Fruit fly (Drosophila melanogaster) whole organism, wandering third instar larva: ENCODE data around the gene Cyp4ac2.
A peak's percentile ranks its signal among the peaks of the same experiment; 100 is the strongest.

Source experiments
- Abd-B ChIP-seq: fragments of >200 bp; optimal IDR thresholded peaks from 2 replicates; lab custom pipeline; 2017; ENCODE audit warnings: missing biosample characterization, missing genetic modification characterization
- CG32264 ChIP-seq: fragments of 200-800 bp; sonication (Bioruptor generic); optimal IDR thresholded peaks from 2 replicates; lab custom pipeline; 2016; ENCODE audit warnings: missing biosample characterization, missing genetic modification characterization
- CG9705 ChIP-seq: fragments of 200-800 bp; sonication (Bioruptor generic); optimal IDR thresholded peaks from 2 replicates; lab custom pipeline; 2018; ENCODE audit warnings: missing biosample characterization, mild to moderate bottlenecking, missing genetic modification characterization
- CrebA ChIP-seq: fragments of 200-800 bp; sonication (Bioruptor generic); optimal IDR thresholded peaks from 2 replicates; lab custom pipeline; 2016; ENCODE audit warnings: missing biosample characterization, mild to moderate bottlenecking, missing genetic modification characterization, borderline replicate concordance
- Dfd ChIP-seq: fragments of >200 bp; optimal IDR thresholded peaks from 2 replicates; lab custom pipeline; 2017; ENCODE audit warnings: missing biosample characterization, missing genetic modification characterization
- Dif ChIP-seq: fragments of 200-275, 200-300 bp; sonication (Bioruptor generic); optimal IDR thresholded peaks from 2 replicates; lab custom pipeline; 2018; ENCODE audit warnings: missing biosample characterization, missing genetic modification characterization; ENCODE audit not compliant: partially characterized antibody
- GATAd ChIP-seq: sonication (Bioruptor generic); optimal IDR thresholded peaks from 2 replicates; lab custom pipeline; 2016; ENCODE audit warnings: missing biosample characterization, missing genetic modification characterization
- HLH106 ChIP-seq: fragments of 200-800 bp; optimal IDR thresholded peaks from 3 replicates; lab custom pipeline; 2019; ENCODE audit warnings: missing biosample characterization, mild to moderate bottlenecking, missing genetic modification characterization, moderate library complexity
- Hnf4 ChIP-seq: fragments of 200-800 bp; sonication (Bioruptor generic); optimal IDR thresholded peaks from 2 replicates; lab custom pipeline; 2016; ENCODE audit warnings: missing biosample characterization, mild to moderate bottlenecking, missing genetic modification characterization
- Hr78 ChIP-seq: fragments of >200 bp; optimal IDR thresholded peaks from 2 replicates; lab custom pipeline; 2017; ENCODE audit warnings: missing biosample characterization, missing genetic modification characterization
- Hr83 ChIP-seq: fragments of 200-300 bp; sonication (Bioruptor generic); optimal IDR thresholded peaks from 2 replicates; lab custom pipeline; 2016; ENCODE audit warnings: missing biosample characterization, mild to moderate bottlenecking, missing genetic modification characterization, moderate library complexity; ENCODE audit not compliant: poor library complexity, severe bottlenecking
- Jra ChIP-seq: sonication (Bioruptor generic); optimal IDR thresholded peaks from 2 replicates; lab custom pipeline; 2016; ENCODE audit warnings: missing biosample characterization, missing genetic modification characterization
- Mio ChIP-seq: sonication (Bioruptor generic); optimal IDR thresholded peaks from 2 replicates; lab custom pipeline; 2016; ENCODE audit warnings: missing biosample characterization, missing genetic modification characterization
- Myc ChIP-seq: fragments of >200 bp; optimal IDR thresholded peaks from 2 replicates; lab custom pipeline; 2017
- N ChIP-seq: fragments of >200 bp; optimal IDR thresholded peaks from 2 replicates; lab custom pipeline; 2018; ENCODE audit warnings: missing biosample characterization, missing external identifiers, missing genetic modification characterization
- OdsH ChIP-seq: fragments of 200-800 bp; sonication (Bioruptor generic); optimal IDR thresholded peaks from 2 replicates; lab custom pipeline; 2016; ENCODE audit warnings: missing biosample characterization, mild to moderate bottlenecking, missing genetic modification characterization
- Rel ChIP-seq, 2 experiments: fragments of 200-800 bp; sonication (Bioruptor generic) in 1 of 2; optimal IDR thresholded peaks; 2 replicates in 1 of 2; 3 replicates in 1 of 2; lab custom pipeline; 2016 to 2019; ENCODE audit warnings: mild to moderate bottlenecking in 2 of 2, missing biosample characterization in 2 of 2, missing genetic modification characterization in 2 of 2, moderate library complexity in 1 of 2
- Sp1 ChIP-seq: fragments of 200-800 bp; sonication (Bioruptor generic); optimal IDR thresholded peaks from 3 replicates; lab custom pipeline; 2019; ENCODE audit warnings: missing biosample characterization, mild to moderate bottlenecking, missing genetic modification characterization, moderate library complexity
- Vsx2 ChIP-seq: fragments of 200-300, 225-300 bp; sonication (Bioruptor generic); optimal IDR thresholded peaks from 2 replicates; lab custom pipeline; 2018; ENCODE audit warnings: missing biosample characterization, missing genetic modification characterization; ENCODE audit not compliant: partially characterized antibody
- br ChIP-seq: fragments of 200-800 bp; sonication (Bioruptor generic); optimal IDR thresholded peaks from 2 replicates; lab custom pipeline; 2016; ENCODE audit warnings: missing biosample characterization, missing genetic modification characterization
- brk ChIP-seq: fragments of 200-800 bp; sonication (Bioruptor generic); optimal IDR thresholded peaks from 2 replicates; lab custom pipeline; 2016; ENCODE audit warnings: missing biosample characterization, mild to moderate bottlenecking, missing genetic modification characterization
- dl ChIP-seq, 2 experiments: fragments of 175-275, 200-275 bp in 1 of 2; fragments of 200-275 bp in 1 of 2; sonication (Bioruptor generic); optimal IDR thresholded peaks; lab custom pipeline; 2018; ENCODE audit warnings: mild to moderate bottlenecking in 2 of 2, missing biosample characterization in 2 of 2, missing genetic modification characterization in 2 of 2, moderate library complexity in 2 of 2; ENCODE audit not compliant: partially characterized antibody in 2 of 2, insufficient read depth in 1 of 2
- dmrt93B ChIP-seq: fragments of 200-800 bp; sonication (Bioruptor generic); optimal IDR thresholded peaks from 2 replicates; lab custom pipeline; 2018; ENCODE audit warnings: missing biosample characterization, mild to moderate bottlenecking, missing genetic modification characterization
- dsf ChIP-seq: sonication (Bioruptor generic); optimal IDR thresholded peaks from 2 replicates; lab custom pipeline; 2016; ENCODE audit warnings: missing biosample characterization, missing genetic modification characterization, borderline replicate concordance
- ey ChIP-seq: fragments of 200-800 bp; sonication (Bioruptor generic); optimal IDR thresholded peaks from 2 replicates; lab custom pipeline; 2016; ENCODE audit warnings: missing biosample characterization, missing genetic modification characterization
- foxo ChIP-seq, 2 experiments: fragments of 200-800 bp; sonication (Bioruptor generic); optimal IDR thresholded peaks; 2 replicates in 1 of 2; 3 replicates in 1 of 2; lab custom pipeline; 2016 to 2017; ENCODE audit warnings: missing biosample characterization in 2 of 2, missing genetic modification characterization in 2 of 2
- fru ChIP-seq: fragments of 200-800 bp; sonication (Bioruptor generic); optimal IDR thresholded peaks from 3 replicates; lab custom pipeline; 2016; ENCODE audit warnings: missing biosample characterization, mild to moderate bottlenecking, missing genetic modification characterization
- h ChIP-seq: fragments of 200-800 bp; sonication (Bioruptor generic); optimal IDR thresholded peaks from 3 replicates; lab custom pipeline; 2016; ENCODE audit warnings: missing biosample characterization, mild to moderate bottlenecking, missing genetic modification characterization
- jim ChIP-seq: fragments of 175-275, 200-325 bp; sonication (Bioruptor generic); optimal IDR thresholded peaks from 2 replicates; lab custom pipeline; 2016; ENCODE audit warnings: missing biosample characterization, mild to moderate bottlenecking, missing genetic modification characterization
- lola ChIP-seq: fragments of >200 bp; optimal IDR thresholded peaks from 2 replicates; lab custom pipeline; 2017; ENCODE audit warnings: missing biosample characterization, missing genetic modification characterization
- pan ChIP-seq: fragments of >200 bp; optimal IDR thresholded peaks from 2 replicates; lab custom pipeline; 2017
- psq ChIP-seq: fragments of 200-800 bp; sonication (Bioruptor generic); optimal IDR thresholded peaks from 3 replicates; lab custom pipeline; 2017; ENCODE audit warnings: missing biosample characterization, mild to moderate bottlenecking, missing genetic modification characterization, moderate library complexity
- rgr ChIP-seq: fragments of 200-800 bp; sonication (Bioruptor generic); optimal IDR thresholded peaks from 3 replicates; lab custom pipeline; 2016; ENCODE audit warnings: missing biosample characterization, mild to moderate bottlenecking, missing genetic modification characterization
- sage ChIP-seq: fragments of 200-800 bp; sonication (Bioruptor generic); optimal IDR thresholded peaks from 2 replicates; lab custom pipeline; 2016; ENCODE audit warnings: missing biosample characterization, mild to moderate bottlenecking, missing genetic modification characterization
- sv ChIP-seq: fragments of 200-800 bp; sonication (Bioruptor generic); optimal IDR thresholded peaks from 3 replicates; lab custom pipeline; 2016; ENCODE audit warnings: missing biosample characterization, missing genetic modification characterization
- tai ChIP-seq: sonication (Bioruptor generic); optimal IDR thresholded peaks from 2 replicates; lab custom pipeline; 2016; ENCODE audit warnings: missing biosample characterization, missing genetic modification characterization
- usp ChIP-seq: fragments of >200 bp; optimal IDR thresholded peaks from 2 replicates; lab custom pipeline; 2017; ENCODE audit warnings: missing biosample characterization, missing genetic modification characterization
- woc ChIP-seq: sonication (Bioruptor generic); optimal IDR thresholded peaks from 2 replicates; lab custom pipeline; 2016; ENCODE audit warnings: missing biosample characterization, mild to moderate bottlenecking, missing genetic modification characterization

Cyp4ac2 gene

dm6 chr2L:5303044-5303904 lies 37.1 kb downstream of the Cyp4ac2 start:
- TF ChIP-seq foxo (GFP tag; optimal IDR thresholded peaks at IDR 0.05; lab: Kevin White, UChicago) (peak in 1 of 2 experiments; percentile 15), jim (no peak), Vsx2 (GFP tag; lab: Kevin White, UChicago) (no peak), Rel (GFP tag; optimal IDR thresholded peaks at IDR 0.05; lab: Kevin White, UChicago) (no peak), Rel (tag; optimal IDR thresholded peaks at IDR 0.05; lab: Kevin White, UChicago) (peak; percentile 22)

- no peak for TF ChIP-seq br (GFP tag; lab: Kevin White, UChicago)
- TF ChIP-seq sage (GFP tag; lab: Kevin White, UChicago) = no peak
- no peak for TF ChIP-seq tai (GFP tag; lab: Kevin White, UChicago)
- TF ChIP-seq ey (GFP tag; lab: Kevin White, UChicago) = no peak
- no peak for TF ChIP-seq Dfd
- TF ChIP-seq usp (GFP tag; lab: Kevin White, UChicago) = no peak
- no peak for TF ChIP-seq Myc (lab: Kevin White, UChicago)
- TF ChIP-seq Rel (GFP tag; optimal IDR thresholded peaks at IDR 0.05; lab: Kevin White, UChicago) = no peak
- TF ChIP-seq Rel (tag; optimal IDR thresholded peaks at IDR 0.05; lab: Kevin White, UChicago) = no peak
- TF ChIP-seq dmrt93B (GFP tag; lab: Kevin White, UChicago) = no peak
- no peak for TF ChIP-seq Jra
- no peak for TF ChIP-seq foxo (GFP tag; optimal IDR thresholded peaks at IDR 0.05; lab: Kevin White, UChicago)
- no peak for TF ChIP-seq dl (GFP tag; optimal IDR thresholded peaks at IDR 0.05; lab: Kevin White, UChicago; ENCODE audit: insufficient read depth in 1 of 2, partially characterized antibody in 2 of 2)
- TF ChIP-seq h (GFP tag; lab: Kevin White, UChicago) = no peak
- no peak for TF ChIP-seq OdsH (GFP tag; lab: Kevin White, UChicago)
- no peak for TF ChIP-seq brk (GFP tag; lab: Kevin White, UChicago)
- no peak for TF ChIP-seq Dif (GFP tag; lab: Kevin White, UChicago)
- TF ChIP-seq pan (lab: Kevin White, UChicago) = no peak
- no peak for TF ChIP-seq HLH106 (tag; lab: Kevin White, UChicago)
- no peak for TF ChIP-seq dsf (GFP tag; lab: Kevin White, UChicago)
These were observed 38.2 kb downstream of the Cyp4ac2 start for dm6 chr2L:5304367-5304766.

- TF ChIP-seq CrebA (GFP tag; lab: Kevin White, UChicago) (peak; percentile 80), N (peak; percentile 6), rgr (GFP tag; lab: Kevin White, UChicago) (peak; percentile 35), psq (GFP tag; lab: Kevin White, UChicago) (peak; percentile 80), GATAd (GFP tag; lab: Kevin White, UChicago) (no peak), woc (GFP tag; lab: Kevin White, UChicago) (no peak), usp (GFP tag; lab: Kevin White, UChicago) (no peak), dsf (GFP tag; lab: Kevin White, UChicago) (no peak), sv (GFP tag; lab: Kevin White, UChicago) (no peak), jim (peak; percentile 71), dl (GFP tag; optimal IDR thresholded peaks at IDR 0.05; lab: Kevin White, UChicago; ENCODE audit: insufficient read depth in 1 of 2, partially characterized antibody in 2 of 2) (peak in 1 of 2 experiments; percentile 11), Hnf4 (GFP tag; lab: Kevin White, UChicago) (peak; percentile 4), Vsx2 (GFP tag; lab: Kevin White, UChicago) (peak; percentile 3), ey (GFP tag; lab: Kevin White, UChicago) (peak; percentile 13), Dif (GFP tag; lab: Kevin White, UChicago) (no peak), lola (GFP tag; lab: Kevin White, UChicago) (no peak), tai (GFP tag; lab: Kevin White, UChicago) (peak; percentile 64), dmrt93B (GFP tag; lab: Kevin White, UChicago) (no peak), fru (GFP tag; lab: Kevin White, UChicago) (peak; percentile 45), br (GFP tag; lab: Kevin White, UChicago) (peak; percentile 65), Sp1 (GFP tag; lab: Kevin White, UChicago) (peak; percentile 33), Myc (lab: Kevin White, UChicago) (no peak), OdsH (GFP tag; lab: Kevin White, UChicago) (peak; percentile 35), HLH106 (tag; lab: Kevin White, UChicago) (no peak), sage (GFP tag; lab: Kevin White, UChicago) (peak; percentile 11), foxo (GFP tag; optimal IDR thresholded peaks at IDR 0.05; lab: Kevin White, UChicago) (peak in 1 of 2 experiments; percentile 20), pan (lab: Kevin White, UChicago) (no peak), CG9705 (GFP tag; lab: Kevin White, UChicago) (no peak), CG32264 (GFP tag; lab: Kevin White, UChicago) (no peak), Jra (peak; percentile 25), Hr83 (peak; percentile 22), Abd-B (GFP tag; lab: Kevin White, UChicago) (no peak), brk (GFP tag; lab: Kevin White, UChicago) (peak; percentile 20), h (GFP tag; lab: Kevin White, UChicago) (peak; percentile 80), Hr78 (GFP tag; lab: Kevin White, UChicago) (no peak), Dfd (no peak), Mio (GFP tag; lab: Kevin White, UChicago) (peak; percentile 5), Rel (GFP tag; optimal IDR thresholded peaks at IDR 0.05; lab: Kevin White, UChicago) (peak; percentile 73), Rel (tag; optimal IDR thresholded peaks at IDR 0.05; lab: Kevin White, UChicago) (peak; percentile 78)
These were observed 39.2 kb downstream of the Cyp4ac2 start for dm6 chr2L:5305240-5305875.
